Fruit fly (Drosophila melanogaster) S2 (cell line): Measurements from ENCODE around the gene CG14572.

Source experiments
- CG8478 ChIP-seq: fragments of >200 bp; optimal IDR thresholded peaks from 2 replicates; lab custom pipeline; 2018
- CTCF ChIP-seq, 2 experiments: fragments of >200 bp; optimal IDR thresholded peaks; 2 replicates each; lab custom pipeline; 2018

- no peak for TF ChIP-seq CG8478 (lab: Kevin White, UChicago)
- no peak for TF ChIP-seq CTCF (optimal IDR thresholded peaks at IDR 0.05; lab: Kevin White, UChicago)
These were observed at the start of gene CG14572 for dm6 chr3L:21741234-21741633.
